Worm (Caenorhabditis elegans) whole organism, young adult: Measurements from ENCODE around the gene Y46G5A.8.

Source experiments
- B0035.1 ChIP-seq: sonication (generic microtip); optimal IDR thresholded peaks from 2 replicates; lab custom pipeline; 2016; ENCODE audit warnings: missing genetic modification characterization, mild to moderate bottlenecking, missing compliant biosample characterization, missing genotype, missing genetic modification reagents
- K12H6.12 ChIP-seq: fragments of 200-800 bp; sonication (Bioruptor generic); optimal IDR thresholded peaks from 2 replicates; lab custom pipeline; 2018; ENCODE audit warnings: mild to moderate bottlenecking, missing genetic modification characterization, missing compliant biosample characterization
- aptf-3 ChIP-seq: fragments of 200-800 bp; sonication (Bioruptor generic); IDR thresholded peaks from 2 replicates; pipeline ENCODE4 v1.3.6; 2022; ENCODE audit warnings: missing genetic modification characterization, missing compliant biosample characterization
- dox-1 ChIP-seq: fragments of 200-800 bp; sonication (Bioruptor generic); IDR thresholded peaks from 2 replicates; pipeline ENCODE4 v1.3.6; 2022; ENCODE audit warnings: missing genetic modification reagents, missing genetic modification characterization, missing compliant biosample characterization
- egl-18 ChIP-seq: fragments of 200-800 bp; sonication (Bioruptor generic); IDR thresholded peaks from 2 replicates; pipeline ENCODE4 v1.3.6; 2022; ENCODE audit warnings: missing genetic modification reagents, missing genetic modification characterization, missing compliant biosample characterization
- pha-4 ChIP-seq: fragments of 150-350 bp; sonication (generic microtip); optimal IDR thresholded peaks from 2 replicates; lab custom pipeline; 2014; ENCODE audit warnings: missing biosample characterization, missing genetic modification reagents, missing genetic modification characterization

ce11 chrII:12764476-12764875 is 8.3 kb downstream of the Y46G5A.8 start:
- no peak for TF ChIP-seq egl-18 (GFP tag; lab: Robert Waterston, UW)
- no peak for TF ChIP-seq K12H6.12 (tag; lab: Kevin White, UChicago)
- no peak for TF ChIP-seq aptf-3
- no peak for TF ChIP-seq pha-4 (tag; lab: Kevin White, UChicago)
- no peak for TF ChIP-seq B0035.1
- no peak for TF ChIP-seq dox-1 (GFP tag; lab: Robert Waterston, UW)
